Worm (Caenorhabditis elegans): Measurements from ENCODE around the gene srx-118.

- TF ChIP-seq mep-1 (tag; optimal IDR thresholded peaks at IDR 0.05), result no peak
- TF ChIP-seq nhr-77 (tag; optimal IDR thresholded peaks at IDR 0.05), result no peak
- TF ChIP-seq tag-97 (GFP tag; IDR thresholded peaks at IDR 0.05), result no peak
- no peak for TF ChIP-seq fkh-10 (GFP tag; optimal IDR thresholded peaks at IDR 0.05)
- no peak for TF ChIP-seq lin-1 (GFP tag; IDR thresholded peaks at IDR 0.05)
- TF ChIP-seq nhr-11 (tag; optimal IDR thresholded peaks at IDR 0.05), result no peak
- no peak for TF ChIP-seq nhr-28 (tag; optimal IDR thresholded peaks at IDR 0.05)
- TF ChIP-seq unc-62 (GFP tag; optimal IDR thresholded peaks at IDR 0.05 in 1 of 2), result no peak
- no peak for TF ChIP-seq unc-62 (tag; optimal IDR thresholded peaks at IDR 0.05)
These were observed 19.1 kb upstream of the srx-118 start for ce11 chrII:12506511-12506910.

All from whole organism, L4 larva.